Fruit fly (Drosophila melanogaster) whole organism, embryonic: ENCODE results near the gene Pdi.

ENCODE experiments used
- Bgb ChIP-seq: fragments of 200-800 bp; sonication (Bioruptor generic); IDR thresholded peaks from 2 replicates; pipeline ENCODE4 v1.3.6; 2022; ENCODE audit warnings: missing biosample characterization, missing genetic modification characterization; ENCODE audit not compliant: partially characterized antibody
- CG10209 ChIP-seq: fragments of 200-800 bp; sonication (Bioruptor generic); optimal IDR thresholded peaks from 3 replicates; lab custom pipeline; 2017; ENCODE audit warnings: missing biosample characterization, mild to moderate bottlenecking, missing genetic modification characterization, missing genetic modification reagents
- CG11504 ChIP-seq: fragments of 200-800 bp; sonication (Bioruptor generic); optimal IDR thresholded peaks from 3 replicates; lab custom pipeline; 2019; ENCODE audit warnings: missing biosample characterization, mild to moderate bottlenecking, missing genetic modification characterization, moderate library complexity
- CG11560 ChIP-seq: fragments of 200-800 bp; sonication (Bioruptor generic); IDR thresholded peaks from 3 replicates; pipeline ENCODE4 v1.3.6; 2022; ENCODE audit warnings: missing biosample characterization, missing genetic modification characterization
- CG12071 ChIP-seq: fragments of 200-800 bp; sonication (Bioruptor generic); optimal IDR thresholded peaks from 3 replicates; lab custom pipeline; 2018; ENCODE audit warnings: missing biosample characterization, mild to moderate bottlenecking, missing genetic modification characterization
- CG17802 ChIP-seq: fragments of 200-800 bp; sonication (Bioruptor generic); optimal IDR thresholded peaks from 2 replicates; lab custom pipeline; 2018; ENCODE audit warnings: missing biosample characterization, mild to moderate bottlenecking, missing genetic modification characterization, moderate library complexity
- CG18764 ChIP-seq: fragments of 200-800 bp; sonication (Bioruptor generic); optimal IDR thresholded peaks from 3 replicates; lab custom pipeline; 2016; ENCODE audit warnings: missing biosample characterization, missing genetic modification characterization
- CG2199 ChIP-seq: fragments of 200-800 bp; sonication (Bioruptor generic); IDR thresholded peaks from 3 replicates; pipeline ENCODE4 v1.3.6; 2022; ENCODE audit warnings: missing biosample characterization, missing genetic modification characterization
- CG2678 ChIP-seq: fragments of 200-800 bp; sonication (Bioruptor generic); optimal IDR thresholded peaks from 3 replicates; lab custom pipeline; 2019; ENCODE audit warnings: missing biosample characterization, mild to moderate bottlenecking, missing genetic modification characterization, moderate library complexity
- CG31441 ChIP-seq: fragments of 200-800 bp; sonication (Bioruptor generic); IDR thresholded peaks from 2 replicates; pipeline ENCODE4 v1.3.6; 2022; ENCODE audit warnings: missing biosample characterization, missing genetic modification characterization
- CG32767 ChIP-seq: fragments of 200-800 bp; sonication (Bioruptor generic); IDR thresholded peaks from 2 replicates; pipeline ENCODE4 v1.3.6; 2022; ENCODE audit warnings: missing biosample characterization, missing genetic modification characterization
- CG33557 ChIP-seq: fragments of 200-800 bp; sonication (Bioruptor generic); optimal IDR thresholded peaks from 2 replicates; lab custom pipeline; 2019; ENCODE audit warnings: missing biosample characterization, mild to moderate bottlenecking, missing genetic modification characterization, moderate library complexity
- CG8281 ChIP-seq: fragments of 200-800 bp; sonication (Bioruptor generic); optimal IDR thresholded peaks from 2 replicates; lab custom pipeline; 2018; ENCODE audit warnings: missing biosample characterization, mild to moderate bottlenecking, missing genetic modification characterization, moderate library complexity
- CG9437 ChIP-seq: fragments of 200-800 bp; sonication (Bioruptor generic); optimal IDR thresholded peaks from 2 replicates; lab custom pipeline; 2018; ENCODE audit warnings: missing biosample characterization, mild to moderate bottlenecking, missing genetic modification characterization
- Dek ChIP-seq: fragments of 200-800 bp; sonication (Bioruptor generic); optimal IDR thresholded peaks from 3 replicates; lab custom pipeline; 2019; ENCODE audit warnings: missing biosample characterization, mild to moderate bottlenecking, missing genetic modification characterization, moderate library complexity
- Dip2 ChIP-seq: fragments of 200-800 bp; sonication (Bioruptor generic); IDR thresholded peaks from 2 replicates; pipeline ENCODE4 v1.3.6; 2022; ENCODE audit warnings: missing biosample characterization, missing genetic modification characterization
- E2f1 ChIP-seq: fragments of 200-800 bp; sonication (Bioruptor generic); IDR thresholded peaks from 2 replicates; pipeline ENCODE4 v1.3.6; 2022; ENCODE audit warnings: missing biosample characterization, missing genetic modification characterization
- Elba2 ChIP-seq: fragments of 200-800 bp; sonication (Bioruptor generic); optimal IDR thresholded peaks from 3 replicates; lab custom pipeline; 2016; ENCODE audit warnings: missing biosample characterization, missing genetic modification characterization
- Hmr ChIP-seq: fragments of 200-800 bp; sonication (Bioruptor generic); optimal IDR thresholded peaks from 3 replicates; lab custom pipeline; 2017; ENCODE audit warnings: mild to moderate bottlenecking, missing biosample characterization, missing genetic modification reagents, missing genetic modification characterization
- Hr39 ChIP-seq: fragments of >200 bp; optimal IDR thresholded peaks from 2 replicates; lab custom pipeline; 2017
- Hr78 ChIP-seq, 2 experiments: fragments of 200-800 bp in 1 of 2; fragments of >200 bp in 1 of 2; sonication (Bioruptor generic) in 1 of 2; optimal IDR thresholded peaks; 2 replicates each; lab custom pipeline; 2017 to 2019; ENCODE audit warnings: missing biosample characterization in 2 of 2, missing genetic modification characterization in 2 of 2, mild to moderate bottlenecking in 1 of 2, moderate library complexity in 1 of 2
- MESR4 ChIP-seq: fragments of 200-800 bp; sonication (Bioruptor generic); optimal IDR thresholded peaks from 2 replicates; lab custom pipeline; 2018; ENCODE audit warnings: missing biosample characterization, mild to moderate bottlenecking, missing genetic modification characterization, moderate library complexity
- Max ChIP-seq: fragments of 200-800 bp; sonication (Bioruptor generic); optimal IDR thresholded peaks from 2 replicates; lab custom pipeline; 2016; ENCODE audit warnings: missing biosample characterization, mild to moderate bottlenecking, missing genetic modification characterization
- Med ChIP-seq: fragments of 200-800 bp; sonication (Bioruptor generic); peaks from one replicate; lab custom pipeline; 2016; ENCODE audit warnings: missing biosample characterization, missing genetic modification characterization, mild to moderate bottlenecking, inconsistent platforms, moderate library complexity
- Sox100B ChIP-seq: fragments of 200-800 bp; sonication (Bioruptor generic); optimal IDR thresholded peaks from 3 replicates; lab custom pipeline; 2018; ENCODE audit warnings: missing biosample characterization, mild to moderate bottlenecking, missing genetic modification characterization
- ac ChIP-seq: fragments of 200-800 bp; sonication (Bioruptor generic); optimal IDR thresholded peaks from 3 replicates; lab custom pipeline; 2017; ENCODE audit warnings: missing biosample characterization, mild to moderate bottlenecking, missing genetic modification characterization
- ato ChIP-seq: fragments of 200-800 bp; sonication (Bioruptor generic); IDR thresholded peaks from 2 replicates; pipeline ENCODE4 v1.3.6; 2022; ENCODE audit warnings: missing biosample characterization, missing genetic modification characterization; ENCODE audit not compliant: partially characterized antibody
- chn ChIP-seq: fragments of 200-800 bp; sonication (Bioruptor generic); optimal IDR thresholded peaks from 2 replicates; lab custom pipeline; 2016; ENCODE audit warnings: missing biosample characterization, missing genetic modification characterization
- crp ChIP-seq, 2 experiments: fragments of 200-800 bp; sonication (Bioruptor generic); optimal IDR thresholded peaks; 2 replicates in 1 of 2; 3 replicates in 1 of 2; lab custom pipeline; 2017; ENCODE audit warnings: missing biosample characterization in 2 of 2, missing genetic modification characterization in 2 of 2, mild to moderate bottlenecking in 1 of 2, moderate library complexity in 1 of 2
- cwo ChIP-seq: fragments of 200-800 bp; sonication (Bioruptor generic); optimal IDR thresholded peaks from 3 replicates; lab custom pipeline; 2017; ENCODE audit warnings: missing biosample characterization, missing genetic modification characterization, mild to moderate bottlenecking, moderate library complexity, missing genetic modification reagents
- dimm ChIP-seq: fragments of 200-800 bp; sonication (Bioruptor generic); IDR thresholded peaks from 2 replicates; pipeline ENCODE4 v1.3.6; 2022; ENCODE audit warnings: missing biosample characterization, missing genetic modification characterization
- dmrt11E ChIP-seq: fragments of 200-800 bp; sonication (Bioruptor generic); optimal IDR thresholded peaks from 3 replicates; lab custom pipeline; 2018; ENCODE audit warnings: missing biosample characterization, mild to moderate bottlenecking, missing genetic modification characterization, moderate library complexity
- en ChIP-seq: fragments of 200-800 bp; sonication (Bioruptor generic); optimal IDR thresholded peaks from 2 replicates; lab custom pipeline; 2016; ENCODE audit warnings: missing biosample characterization, missing genetic modification characterization
- esg ChIP-seq: fragments of 200-800 bp; sonication (Bioruptor generic); conservative IDR thresholded peaks from 2 replicates; pipeline ENCODE4 v1.3.6; 2022; ENCODE audit warnings: missing biosample characterization, missing genetic modification characterization
- fd96Cb ChIP-seq: fragments of 200-800 bp; sonication (Bioruptor generic); optimal IDR thresholded peaks from 2 replicates; lab custom pipeline; 2018; ENCODE audit warnings: missing biosample characterization, mild to moderate bottlenecking, missing genetic modification characterization, moderate library complexity
- jigr1 ChIP-seq: fragments of 200-800 bp; sonication (Bioruptor generic); IDR thresholded peaks from 3 replicates; pipeline ENCODE4 v1.3.6; 2022; ENCODE audit warnings: missing biosample characterization, missing genetic modification characterization
- kay ChIP-seq: fragments of 200-800 bp; sonication (Bioruptor generic); optimal IDR thresholded peaks from 2 replicates; lab custom pipeline; 2016; ENCODE audit warnings: missing biosample characterization, missing genetic modification characterization
- lbe ChIP-seq: fragments of 200-800 bp; sonication (Bioruptor generic); optimal IDR thresholded peaks from 2 replicates; lab custom pipeline; 2016; ENCODE audit warnings: missing biosample characterization, mild to moderate bottlenecking, missing genetic modification characterization
- lmd ChIP-seq: fragments of 200-800 bp; sonication (Bioruptor generic); IDR thresholded peaks from 2 replicates; pipeline ENCODE4 v1.3.6; 2022; ENCODE audit warnings: missing biosample characterization, missing genetic modification characterization
- luna ChIP-seq: fragments of 200-800 bp; sonication (Bioruptor generic); optimal IDR thresholded peaks from 2 replicates; lab custom pipeline; 2016; ENCODE audit warnings: missing biosample characterization, missing genetic modification characterization
- odd ChIP-seq: fragments of 200-800 bp; sonication (Bioruptor generic); optimal IDR thresholded peaks from 2 replicates; lab custom pipeline; 2017; ENCODE audit warnings: missing biosample characterization, mild to moderate bottlenecking, missing genetic modification characterization
- pb ChIP-seq: fragments of 200-800 bp; sonication (Bioruptor generic); optimal IDR thresholded peaks from 3 replicates; lab custom pipeline; 2016; ENCODE audit warnings: missing biosample characterization, missing genetic modification characterization
- schlank ChIP-seq: fragments of 200-800 bp; sonication (Bioruptor generic); optimal IDR thresholded peaks from 2 replicates; lab custom pipeline; 2018; ENCODE audit warnings: missing biosample characterization, mild to moderate bottlenecking, missing genetic modification characterization
- sim ChIP-seq: fragments of 200-800 bp; sonication (Bioruptor generic); IDR thresholded peaks from 2 replicates; pipeline ENCODE4 v1.3.6; 2022; ENCODE audit warnings: missing biosample characterization, missing genetic modification characterization
- sna ChIP-seq: fragments of 200-800 bp; sonication (Bioruptor generic); IDR thresholded peaks from 2 replicates; pipeline ENCODE4 v1.3.6; 2022; ENCODE audit warnings: missing biosample characterization, missing genetic modification characterization; ENCODE audit not compliant: partially characterized antibody
- sqz ChIP-seq: fragments of 200-800 bp; sonication (Bioruptor generic); optimal IDR thresholded peaks from 3 replicates; lab custom pipeline; 2018; ENCODE audit warnings: missing biosample characterization, mild to moderate bottlenecking, missing genetic modification characterization
- trem ChIP-seq: fragments of 200-800 bp; optimal IDR thresholded peaks from 3 replicates; lab custom pipeline; 2019; ENCODE audit warnings: missing biosample characterization, mild to moderate bottlenecking, missing genetic modification characterization, moderate library complexity
- ttk ChIP-seq: fragments of 200-800 bp; sonication (Bioruptor generic); IDR thresholded peaks from 2 replicates; pipeline ENCODE4 v2.1.2; 2022; ENCODE audit warnings: missing biosample characterization, missing genetic modification characterization

Pdi gene

dm6 chr3L:15098659-15099512 lies 43.8 kb downstream of the Pdi start (continued):
- TF ChIP-seq esg (peak; percentile 53; the same call in 1 of the 2 replicates), Bgb (GFP tag; lab: Robert Waterston, UW) (no peak; the same call in 1 of the 2 replicates), fd96Cb (tag; lab: Kevin White, UChicago) (peak; percentile 94), pb (GFP tag; lab: Kevin White, UChicago) (peak; percentile 52), jigr1 (0 out of 3 replicates have a peak, but pooled peaks have one; percentile 7), CG33557 (GFP tag; lab: Kevin White, UChicago) (peak; percentile 79), ttk (peak; percentile 84), dimm (GFP tag; lab: Robert Waterston, UW) (no peak), E2f1 (GFP tag; lab: Robert Waterston, UW) (peak; percentile 93), CG10209 (peak; percentile 74), CG18764 (GFP tag; lab: Kevin White, UChicago) (peak; percentile 87), sqz (GFP tag; lab: Kevin White, UChicago) (peak; percentile 78), CG32767 (peak; percentile 87), Med (GFP tag; lab: Kevin White, UChicago) (peak; percentile 55), Hmr (GFP tag; lab: Kevin White, UChicago) (peak; percentile 86), CG12071 (GFP tag; lab: Kevin White, UChicago) (no peak), en (no peak), Sox100B (GFP tag; lab: Kevin White, UChicago) (peak; percentile 95), Dip2 (GFP tag; lab: Robert Waterston, UW) (no peak), CG17802 (tag; lab: Kevin White, UChicago) (no peak), Elba2 (GFP tag; lab: Kevin White, UChicago) (no peak), kay (GFP tag; lab: Kevin White, UChicago) (peak; percentile 37), Hr78 (GFP tag; optimal IDR thresholded peaks at IDR 0.05; lab: Kevin White, UChicago) (peak in 1 of 2 experiments; percentile 81), ato (GFP tag; lab: Robert Waterston, UW) (no peak), MESR4 (GFP tag; lab: Kevin White, UChicago) (no peak), CG8281 (tag; lab: Kevin White, UChicago) (peak; percentile 34), trem (tag; lab: Kevin White, UChicago) (peak; percentile 95), Hr39 (lab: Kevin White, UChicago) (no peak), CG11504 (tag; lab: Kevin White, UChicago) (peak; percentile 91), CG11560 (tag; lab: Robert Waterston, UW) (no peak), Dek (tag; lab: Kevin White, UChicago) (peak; percentile 88), lmd (GFP tag; lab: Robert Waterston, UW) (peak; percentile 86), luna (no peak), crp (GFP tag; optimal IDR thresholded peaks at IDR 0.05; lab: Kevin White, UChicago) (peak in 1 of 2 experiments; percentile 76), CG31441 (GFP tag; lab: Robert Waterston, UW) (peak; percentile 98), Max (peak; percentile 80), odd (GFP tag; lab: Kevin White, UChicago) (peak; percentile 81), sna (GFP tag; lab: Robert Waterston, UW) (peak; percentile 34), chn (GFP tag; lab: Kevin White, UChicago) (no peak), cwo (peak; percentile 92), ac (peak; percentile 70), lbe (GFP tag; lab: Kevin White, UChicago) (peak; percentile 72), CG9437 (GFP tag; lab: Kevin White, UChicago) (peak; percentile 78), schlank (tag; lab: Kevin White, UChicago) (peak; percentile 24), sim (GFP tag; lab: Robert Waterston, UW) (peak; percentile 89), CG2199 (GFP tag; lab: Robert Waterston, UW) (0 out of 3 replicates have a peak, but pooled peaks have one; percentile 35), dmrt11E (tag; lab: Kevin White, UChicago) (peak; percentile 84), CG2678 (tag; lab: Kevin White, UChicago) (peak; percentile 97)
